Worm (Caenorhabditis elegans): ENCODE data around the gene iglr-2.
A peak's percentile ranks its signal among the peaks of the same experiment; 100 is the strongest.

iglr-2 gene

DNA sequence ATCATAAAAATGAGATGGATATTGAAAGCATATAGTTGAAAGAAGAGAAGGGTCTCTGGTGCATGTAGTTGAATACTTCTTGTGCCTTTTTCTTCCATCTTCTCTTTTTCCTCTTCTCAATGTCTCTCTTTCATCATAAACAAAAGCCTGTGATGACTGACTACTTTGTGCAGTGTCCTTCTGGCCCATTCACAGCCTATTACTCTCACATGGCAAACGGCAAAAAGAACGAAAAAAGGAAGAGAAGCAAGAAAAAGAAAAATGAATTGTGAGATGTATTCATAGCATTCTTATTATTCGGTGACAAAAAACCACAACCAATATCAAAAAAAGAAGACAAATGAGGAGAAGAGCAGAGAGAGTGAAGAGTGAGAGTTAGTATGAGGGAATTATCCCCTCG is 9.9 kb downstream of the iglr-2 start:
- no peak for TF ChIP-seq sox-4 (tag; optimal IDR thresholded peaks at IDR 0.05)
- no peak for TF ChIP-seq K02D7.2 (tag; optimal IDR thresholded peaks at IDR 0.05)
- TF ChIP-seq ceh-48 (tag; optimal IDR thresholded peaks at IDR 0.05), result no peak
- TF ChIP-seq F13H6.1 (tag; optimal IDR thresholded peaks at IDR 0.05), result no peak

DNA sequence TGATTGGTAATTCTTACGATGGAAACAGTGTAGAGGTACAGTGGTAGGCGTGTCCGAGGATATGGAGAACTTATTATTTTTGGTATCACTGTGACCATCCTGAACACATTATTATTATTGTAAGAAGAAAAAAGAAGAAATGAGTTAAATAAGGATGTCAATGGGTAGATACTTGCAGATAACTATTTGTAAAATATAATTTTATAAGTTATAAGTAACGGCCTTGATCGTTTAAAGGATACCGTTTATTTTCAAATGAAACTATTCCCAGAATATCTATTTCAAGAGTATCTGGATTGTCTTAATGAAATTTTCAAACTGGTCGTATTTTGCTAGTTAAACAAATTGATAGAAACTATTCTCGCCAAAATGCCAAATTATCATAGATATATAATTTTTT is 10.9 kb downstream of the iglr-2 start, which contains the start of gene F10E9.10:
Gene F10E9.10, minus strand, starts transcription at position 101 of the 400 bp plus-strand sequence.
- TF ChIP-seq ceh-9 (tag; optimal IDR thresholded peaks at IDR 0.05) (no peak), rnt-1 (tag; optimal IDR thresholded peaks at IDR 0.05) (no peak)

DNA sequence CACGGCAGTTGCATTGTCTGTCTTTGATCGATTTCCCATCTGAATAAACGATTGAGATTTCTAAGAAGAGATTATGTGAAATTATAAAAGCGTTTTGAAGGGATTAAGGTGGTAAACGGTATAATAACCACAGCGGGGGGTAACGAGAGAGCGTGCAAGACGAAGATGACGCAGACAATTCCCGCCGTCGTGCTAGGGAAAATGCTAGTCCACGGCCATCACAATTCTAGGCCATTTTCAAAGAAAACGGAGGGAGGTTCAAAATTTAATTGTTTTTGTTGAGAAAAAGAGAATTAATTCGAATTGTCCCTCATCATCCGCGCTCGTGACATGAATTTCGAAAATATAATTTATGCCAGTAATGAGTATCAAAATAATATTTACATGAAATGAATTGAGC is 12.0 kb downstream of the iglr-2 start, which contains the start of gene F10E9.11:
Gene F10E9.11, minus strand, starts transcription at position 161 of the 400 bp plus-strand sequence.
- peak; percentile 86 for TF ChIP-seq zip-5 (tag; optimal IDR thresholded peaks at IDR 0.05)
- no peak for TF ChIP-seq sox-4 (tag; optimal IDR thresholded peaks at IDR 0.05)
- TF ChIP-seq F13H6.1 (tag; optimal IDR thresholded peaks at IDR 0.05), result peak; percentile 79
- TF ChIP-seq pqm-1 (tag; optimal IDR thresholded peaks at IDR 0.05), result peak; percentile 48
- peak; percentile 16 for TF ChIP-seq eyg-1 (tag; optimal IDR thresholded peaks at IDR 0.05)
- TF ChIP-seq ceh-45 (GFP tag; IDR thresholded peaks at IDR 0.05), result no peak
- TF ChIP-seq C08G9.2 (tag; optimal IDR thresholded peaks at IDR 0.05), result peak; percentile 96
- TF ChIP-seq ceh-14 (tag; optimal IDR thresholded peaks at IDR 0.05), result peak; percentile 81
- peak; percentile 99 for TF ChIP-seq ceh-31 (tag; optimal IDR thresholded peaks at IDR 0.05)
- TF ChIP-seq rnt-1 (tag; optimal IDR thresholded peaks at IDR 0.05), result peak; percentile 84
- no peak for TF ChIP-seq pros-1 (tag; optimal IDR thresholded peaks at IDR 0.05)
- peak; percentile 62 for TF ChIP-seq fax-1 (tag; optimal IDR thresholded peaks at IDR 0.05)
- TF ChIP-seq K09A11.1 (tag; optimal IDR thresholded peaks at IDR 0.05; ENCODE audit: insufficient read depth), result no peak
- peak; percentile 73 for TF ChIP-seq ceh-34 (tag; optimal IDR thresholded peaks at IDR 0.05)
- peak; percentile 41; the same call in 1 of the 2 replicates for TF ChIP-seq unc-3 (GFP tag; conservative IDR thresholded peaks at IDR 0.05)
- peak; percentile 33 for TF ChIP-seq unc-3 (tag; optimal IDR thresholded peaks at IDR 0.05)
- TF ChIP-seq ceh-19 (GFP tag; optimal IDR thresholded peaks at IDR 0.05), result no peak
- no peak for TF ChIP-seq ceh-9 (tag; optimal IDR thresholded peaks at IDR 0.05)
- peak; percentile 73 for TF ChIP-seq dmd-4 (tag; optimal IDR thresholded peaks at IDR 0.05; ENCODE audit: borderline replicate concordance)
- no peak for TF ChIP-seq pag-3 (tag; optimal IDR thresholded peaks at IDR 0.05; ENCODE audit: borderline replicate concordance)
- TF ChIP-seq unc-86 (tag; optimal IDR thresholded peaks at IDR 0.05), result peak; percentile 45
- no peak for TF ChIP-seq nhr-11 (tag; optimal IDR thresholded peaks at IDR 0.05)
- no peak for TF ChIP-seq fkh-10 (GFP tag; optimal IDR thresholded peaks at IDR 0.05)
- TF ChIP-seq ceh-2 (tag; optimal IDR thresholded peaks at IDR 0.05), result peak; percentile 97
- no peak for TF ChIP-seq pha-4 (tag; optimal IDR thresholded peaks at IDR 0.05)
- TF ChIP-seq lin-11 (tag; optimal IDR thresholded peaks at IDR 0.05), result no peak
- peak; percentile 39 for TF ChIP-seq ztf-16 (tag; optimal IDR thresholded peaks at IDR 0.05)
- no peak for TF ChIP-seq syd-9 (tag; optimal IDR thresholded peaks at IDR 0.05)
- peak; percentile 93 for TF ChIP-seq tbx-7 (tag; optimal IDR thresholded peaks at IDR 0.05)
- TF ChIP-seq hlh-6 (tag; optimal IDR thresholded peaks at IDR 0.05), result peak; percentile 34
- TF ChIP-seq lim-6 (tag; optimal IDR thresholded peaks at IDR 0.05), result peak; percentile 79
- peak; percentile 1 for TF ChIP-seq gmeb-2 (tag; optimal IDR thresholded peaks at IDR 0.05)
- TF ChIP-seq fkh-6 (tag; optimal IDR thresholded peaks at IDR 0.05), result peak; percentile 56
- no peak for TF ChIP-seq C38D4.7 (GFP tag; optimal IDR thresholded peaks at IDR 0.05)
- no peak for TF ChIP-seq sox-2 (GFP tag; IDR thresholded peaks at IDR 0.05)
- no peak for TF ChIP-seq ama-1 (optimal IDR thresholded peaks at IDR 0.05)
- no peak for TF ChIP-seq madf-2 (tag; optimal IDR thresholded peaks at IDR 0.05)
- peak; percentile 47 for TF ChIP-seq elt-2 (tag; optimal IDR thresholded peaks at IDR 0.05)
- TF ChIP-seq hlh-15 (tag; optimal IDR thresholded peaks at IDR 0.05), result no peak
- TF ChIP-seq unc-42 (tag; optimal IDR thresholded peaks at IDR 0.05), result peak; percentile 69
- peak; percentile 93 for TF ChIP-seq tbx-2 (tag; optimal IDR thresholded peaks at IDR 0.05)
- peak; percentile 86 for TF ChIP-seq hlh-8 (tag; optimal IDR thresholded peaks at IDR 0.05)
- TF ChIP-seq ceh-24 (tag; optimal IDR thresholded peaks at IDR 0.05), result no peak
- TF ChIP-seq pha-2 (tag; optimal IDR thresholded peaks at IDR 0.05), result peak; percentile 37
- TF ChIP-seq odd-2 (tag; optimal IDR thresholded peaks at IDR 0.05), result no peak
- TF ChIP-seq ceh-48 (tag; optimal IDR thresholded peaks at IDR 0.05), result no peak
- TF ChIP-seq hlh-30 (tag; optimal IDR thresholded peaks at IDR 0.05; ENCODE audit: insufficient read depth), result peak; percentile 13
- peak; percentile 53 for TF ChIP-seq ahr-1 (tag; optimal IDR thresholded peaks at IDR 0.05)
